Worm (Caenorhabditis elegans) whole organism, dauer: Measurements from ENCODE around the gene F02H6.6.

Source experiments
- unc-62 ChIP-seq: sonication (generic microtip); optimal IDR thresholded peaks from 2 replicates; lab custom pipeline; 2017; ENCODE audit warnings: missing biosample characterization, missing genetic modification reagents, missing genetic modification characterization

Gene F02H6.6

DNA sequence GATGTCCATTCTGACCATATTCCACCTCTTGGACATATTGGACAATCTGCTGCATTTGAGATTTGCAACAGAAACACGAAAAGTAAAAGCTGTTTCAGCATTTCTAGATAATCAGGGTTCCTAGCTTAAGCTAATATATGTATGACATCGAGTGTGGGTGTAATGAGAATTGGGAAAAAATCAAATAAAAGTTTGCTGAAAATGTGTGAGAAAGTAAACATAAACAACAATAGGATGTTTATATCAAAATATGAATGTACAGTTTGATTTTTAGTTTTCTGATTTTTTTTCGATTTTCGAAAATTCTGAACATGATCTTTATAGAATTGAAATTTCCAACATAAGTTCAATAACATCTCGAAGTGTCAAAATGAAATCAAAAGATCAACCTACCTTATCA lies at the start of gene F02H6.6:
Gene F02H6.6 (minus strand): TSS at position 101 of the 400 bp plus-strand sequence.
- TF ChIP-seq unc-62 (GFP tag; lab: Kevin White, UChicago) = no peak

DNA sequence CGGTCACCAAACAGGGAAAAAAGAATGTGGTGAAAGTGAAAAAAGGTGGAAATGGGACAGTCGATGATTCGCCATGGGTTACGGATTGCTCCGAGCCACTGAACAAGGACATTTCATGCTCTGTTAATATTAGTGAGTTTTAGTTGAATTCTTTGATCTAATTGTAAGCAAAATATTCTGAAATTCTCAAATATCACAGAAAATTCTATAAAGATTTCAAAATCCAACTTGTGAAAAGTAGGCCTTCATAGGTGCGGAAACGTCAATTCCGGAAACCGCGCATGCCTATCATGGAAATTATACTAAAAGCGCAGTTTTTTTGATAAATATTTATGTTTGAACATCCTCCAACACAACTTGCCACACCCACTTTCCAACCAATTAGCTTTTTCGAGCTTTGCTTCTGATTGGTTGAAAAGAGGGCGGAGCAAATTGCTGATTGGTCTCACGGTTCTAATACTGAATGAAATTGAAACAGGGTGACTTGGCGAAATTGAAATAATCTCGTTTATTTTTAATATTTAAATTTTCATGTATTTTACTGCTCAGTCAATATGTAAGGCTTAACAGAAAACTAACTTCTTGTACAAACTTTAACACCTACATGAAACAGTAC lies 46.2 kb upstream of the F02H6.6 start:
- TF ChIP-seq unc-62 (GFP tag; lab: Kevin White, UChicago) = no peak

DNA sequence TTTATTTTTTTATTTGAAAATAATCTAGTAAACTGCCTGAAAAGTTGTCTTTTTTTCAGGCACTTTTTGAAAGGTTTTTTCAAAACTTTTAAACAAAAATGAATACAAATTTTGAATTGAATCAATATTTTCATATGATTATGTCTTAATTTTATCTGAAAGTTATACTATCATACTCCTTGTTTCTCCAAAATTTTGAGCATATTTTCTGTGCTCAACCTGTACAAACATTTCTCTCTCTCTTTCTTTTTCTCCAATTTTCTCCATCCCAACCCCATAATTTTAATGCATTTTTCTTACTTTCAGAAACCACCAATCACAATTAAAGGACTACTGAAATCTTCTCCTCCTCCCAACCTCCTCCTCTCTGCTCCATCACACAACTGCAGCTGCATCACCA lies 45.5 kb upstream of the F02H6.6 start, which contains the start of gene ilcr-1:
Gene ilcr-1 (plus strand): TSS at position 301 of the 400 bp plus-strand sequence.
- TF ChIP-seq unc-62 (GFP tag; lab: Kevin White, UChicago) = no peak

DNA sequence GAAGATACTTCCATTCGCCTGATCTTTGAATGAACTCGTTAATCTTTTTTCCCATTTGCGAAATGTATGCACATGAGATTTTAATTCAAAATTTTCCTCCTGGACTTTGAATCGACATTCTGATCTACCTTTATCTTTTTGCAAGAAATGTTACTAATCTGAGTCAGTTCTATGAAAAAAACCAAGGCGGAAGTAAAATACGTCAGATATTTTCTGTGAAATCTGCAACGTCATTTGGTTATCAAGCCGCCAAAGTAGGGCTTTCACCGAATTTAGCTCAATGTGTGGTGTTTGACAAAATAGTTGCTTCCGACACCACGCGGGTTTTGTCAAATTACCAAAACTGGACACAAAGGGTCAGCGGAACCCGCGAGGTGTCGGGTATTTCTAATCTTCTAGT lies 44.1 kb upstream of the F02H6.6 start:
- no peak for TF ChIP-seq unc-62 (GFP tag; lab: Kevin White, UChicago)

DNA sequence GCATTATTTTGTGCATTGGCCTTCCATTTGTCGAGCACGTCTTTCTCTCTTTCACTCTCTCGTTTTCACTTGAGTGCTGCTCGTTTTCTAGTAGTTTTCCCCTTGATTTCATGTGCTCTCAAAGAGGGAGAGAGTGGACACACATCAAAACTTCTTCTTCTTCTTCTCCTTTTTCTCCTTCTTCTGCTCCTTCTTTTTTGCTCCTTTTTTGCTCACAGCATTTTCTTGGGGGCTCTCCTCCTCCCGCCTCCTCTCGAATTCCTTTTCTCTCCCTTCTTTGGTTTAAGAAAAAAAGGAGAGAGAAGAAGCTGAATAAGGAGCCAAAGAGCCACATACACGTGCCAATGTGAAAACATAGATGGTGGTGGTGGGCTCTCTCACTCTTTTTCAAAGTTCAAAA lies 41.9 kb upstream of the F02H6.6 start:
- TF ChIP-seq unc-62 (GFP tag; lab: Kevin White, UChicago) = no peak

DNA sequence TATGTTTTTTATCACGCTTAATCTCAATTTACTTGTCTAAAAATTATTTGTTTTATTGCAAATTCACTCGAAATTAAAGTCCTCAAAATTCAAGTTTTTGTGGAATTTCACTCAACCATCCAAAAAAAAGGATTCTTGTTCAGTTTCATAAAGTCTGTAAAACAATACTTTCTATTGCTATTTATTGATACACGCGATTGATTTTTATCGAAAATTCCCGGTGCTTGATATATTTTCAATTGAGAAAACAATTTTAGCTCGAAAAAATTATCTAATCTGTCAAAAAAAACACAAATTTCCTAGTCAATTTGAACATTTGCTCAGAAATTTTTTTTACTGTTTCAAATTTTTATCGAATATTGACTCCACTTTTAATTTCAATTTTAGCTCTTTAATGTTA lies 39.2 kb upstream of the F02H6.6 start:
- no peak for TF ChIP-seq unc-62 (GFP tag; lab: Kevin White, UChicago)

DNA sequence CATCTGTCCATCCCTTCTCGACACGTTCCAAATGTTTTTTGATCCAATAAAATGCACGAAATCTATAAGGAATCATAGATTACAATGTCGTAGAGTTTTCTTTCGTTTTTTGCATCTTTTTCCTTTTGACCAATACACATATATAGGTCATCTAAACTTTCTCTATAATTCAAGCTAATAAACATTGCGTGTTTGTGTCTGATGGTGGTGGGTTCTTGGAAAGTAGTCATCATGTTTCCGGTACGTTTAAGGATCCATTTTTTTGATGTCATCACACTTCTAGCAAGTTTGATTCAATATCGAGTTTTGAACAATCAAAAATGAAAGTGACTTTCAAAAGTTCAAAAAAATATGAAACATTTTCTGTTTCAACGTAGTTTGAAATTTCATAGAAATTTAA lies 38.2 kb upstream of the F02H6.6 start:
- TF ChIP-seq unc-62 (GFP tag; lab: Kevin White, UChicago) = no peak

DNA sequence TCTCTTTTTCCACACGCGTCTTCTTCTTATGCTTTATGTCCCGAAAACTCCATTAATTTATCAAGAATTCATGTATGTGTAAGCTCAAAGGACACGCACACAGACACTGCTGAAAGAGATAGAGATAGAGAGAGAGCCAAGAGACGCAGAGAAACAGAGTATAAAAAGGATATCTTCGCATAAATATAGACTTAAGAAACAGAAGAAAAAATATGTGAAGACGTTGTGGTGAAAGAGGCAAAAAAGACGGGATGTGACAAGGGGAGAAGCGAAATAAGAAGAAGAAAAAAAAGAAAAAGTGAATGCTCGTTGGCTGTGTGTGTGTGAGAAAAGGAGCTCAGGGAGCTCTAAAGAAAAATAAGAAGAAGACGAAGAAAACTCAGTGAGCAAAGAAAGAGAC lies 30.1 kb upstream of the F02H6.6 start:
- no peak for TF ChIP-seq unc-62 (GFP tag; lab: Kevin White, UChicago)

DNA sequence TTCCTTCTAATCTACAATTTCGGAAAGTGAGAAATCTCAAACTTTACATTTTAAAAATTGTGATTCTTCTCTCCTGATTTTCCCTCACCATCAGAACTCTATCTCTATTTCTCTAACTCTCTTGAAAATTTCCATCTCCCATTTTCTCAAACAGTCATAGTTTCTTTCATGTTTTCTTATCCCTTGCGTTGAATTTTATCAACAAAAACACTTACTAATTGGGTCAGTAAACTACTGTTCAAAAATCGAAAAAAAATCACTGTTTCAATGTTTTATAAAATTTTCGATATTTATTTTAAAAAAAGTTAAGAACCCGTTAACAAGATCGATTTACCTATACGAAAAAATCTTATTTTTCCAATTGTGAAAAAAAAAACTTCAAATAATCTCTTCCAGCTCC lies 28.5 kb upstream of the F02H6.6 start:
- no peak for TF ChIP-seq unc-62 (GFP tag; lab: Kevin White, UChicago)

DNA sequence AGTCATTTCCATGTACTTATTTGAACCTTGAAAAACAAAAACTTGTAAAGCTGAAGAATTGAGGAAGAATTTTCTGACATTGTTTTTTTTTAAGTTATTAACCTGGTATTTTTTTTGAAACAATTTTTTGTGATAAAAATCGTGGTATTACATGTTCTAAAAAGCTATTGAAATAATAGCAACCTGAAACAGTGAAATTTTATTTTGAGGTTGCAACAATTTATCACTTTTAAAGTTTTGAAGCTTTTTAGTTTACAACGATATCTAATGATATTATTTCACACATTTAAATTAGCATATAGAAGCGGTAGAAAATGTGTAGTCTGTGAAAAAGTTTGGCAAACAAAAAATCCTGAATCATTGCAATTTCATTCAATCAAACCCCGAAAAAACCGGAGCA lies 26.8 kb upstream of the F02H6.6 start:
- no peak for TF ChIP-seq unc-62 (GFP tag; lab: Kevin White, UChicago)

DNA sequence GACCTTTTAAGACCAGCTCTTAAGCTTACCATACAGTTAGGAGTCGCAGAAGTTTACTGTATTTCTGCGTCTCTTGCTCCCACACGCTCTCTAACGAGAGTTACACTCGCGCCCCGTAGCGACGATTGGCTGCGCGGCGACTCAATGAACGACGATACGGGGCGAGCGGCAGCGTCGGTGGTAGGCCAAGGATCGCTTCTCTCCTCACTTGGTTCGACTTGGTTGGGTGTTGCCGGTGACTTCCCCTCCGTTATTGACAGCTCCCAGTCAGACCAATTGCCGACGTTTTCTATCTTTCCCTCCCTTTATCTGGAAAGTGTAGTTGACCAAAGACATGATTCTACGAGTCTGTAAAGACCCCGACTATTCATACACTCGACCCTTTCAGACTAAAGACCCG lies 24.9 kb upstream of the F02H6.6 start:
- TF ChIP-seq unc-62 (GFP tag; lab: Kevin White, UChicago) = no peak

DNA sequence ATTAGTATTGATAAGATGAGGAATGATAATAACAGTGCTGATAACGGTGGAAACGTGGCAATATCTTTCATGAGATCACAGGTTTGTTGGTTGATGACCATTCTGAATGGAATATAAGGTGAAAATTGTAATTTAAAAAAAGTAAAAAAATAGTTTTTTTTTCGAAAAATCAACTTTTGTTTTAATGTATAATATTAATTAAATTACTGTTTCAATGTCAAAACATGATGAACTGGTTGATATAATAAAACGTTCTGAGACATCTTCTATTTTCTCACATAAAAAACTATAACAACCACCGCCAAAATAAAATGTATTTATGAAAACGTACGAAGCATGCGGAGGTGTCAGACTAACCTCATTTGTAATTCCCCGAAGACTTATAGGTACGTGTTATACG lies 19.4 kb upstream of the F02H6.6 start, which contains the start of gene srab-24:
Gene srab-24 (minus strand): TSS at position 101 of the 400 bp plus-strand sequence.
- no peak for TF ChIP-seq unc-62 (GFP tag; lab: Kevin White, UChicago)

DNA sequence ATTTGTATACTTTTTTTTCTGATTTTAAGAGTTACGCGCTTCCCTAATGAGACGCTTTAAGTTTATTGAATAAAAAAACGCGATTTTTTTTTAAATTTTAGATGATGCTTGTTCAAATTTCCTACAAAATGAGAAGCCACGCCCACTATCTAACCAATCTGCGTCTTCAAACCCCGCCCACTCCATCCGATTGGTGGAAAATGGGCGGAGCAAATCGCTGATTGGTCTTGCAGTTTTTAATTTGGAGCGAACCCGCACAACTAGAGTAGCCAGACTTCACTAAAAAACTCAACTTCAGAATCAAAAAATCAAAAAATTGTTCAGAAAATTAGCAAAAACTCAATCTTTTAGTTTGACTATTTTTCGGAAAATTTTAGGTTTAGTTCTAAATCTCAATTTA lies 18.7 kb upstream of the F02H6.6 start:
- TF ChIP-seq unc-62 (GFP tag; lab: Kevin White, UChicago) = no peak

DNA sequence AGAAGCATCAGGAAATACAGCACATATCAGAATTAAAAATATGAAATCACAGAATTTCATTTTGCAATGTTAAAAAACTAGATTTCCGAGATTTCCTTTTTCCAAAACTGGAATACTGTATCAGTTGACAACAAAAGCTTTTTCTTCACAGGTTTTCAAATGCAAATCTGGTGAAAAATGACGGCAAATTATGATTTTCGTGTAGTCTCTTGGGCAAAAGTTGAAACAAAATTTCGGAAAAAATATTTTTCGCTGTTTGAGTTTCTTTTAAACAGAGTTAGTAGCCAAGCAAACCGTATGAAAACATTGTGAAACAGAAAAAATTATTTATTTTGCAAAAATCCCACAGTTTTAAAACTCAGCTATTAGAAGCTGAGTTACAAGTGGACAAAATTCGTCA lies 13.7 kb upstream of the F02H6.6 start, which contains the start of gene Y64G10A.2:
Gene Y64G10A.2 (minus strand): TSS at position 101 of the 400 bp plus-strand sequence.
- no peak for TF ChIP-seq unc-62 (GFP tag; lab: Kevin White, UChicago)

DNA sequence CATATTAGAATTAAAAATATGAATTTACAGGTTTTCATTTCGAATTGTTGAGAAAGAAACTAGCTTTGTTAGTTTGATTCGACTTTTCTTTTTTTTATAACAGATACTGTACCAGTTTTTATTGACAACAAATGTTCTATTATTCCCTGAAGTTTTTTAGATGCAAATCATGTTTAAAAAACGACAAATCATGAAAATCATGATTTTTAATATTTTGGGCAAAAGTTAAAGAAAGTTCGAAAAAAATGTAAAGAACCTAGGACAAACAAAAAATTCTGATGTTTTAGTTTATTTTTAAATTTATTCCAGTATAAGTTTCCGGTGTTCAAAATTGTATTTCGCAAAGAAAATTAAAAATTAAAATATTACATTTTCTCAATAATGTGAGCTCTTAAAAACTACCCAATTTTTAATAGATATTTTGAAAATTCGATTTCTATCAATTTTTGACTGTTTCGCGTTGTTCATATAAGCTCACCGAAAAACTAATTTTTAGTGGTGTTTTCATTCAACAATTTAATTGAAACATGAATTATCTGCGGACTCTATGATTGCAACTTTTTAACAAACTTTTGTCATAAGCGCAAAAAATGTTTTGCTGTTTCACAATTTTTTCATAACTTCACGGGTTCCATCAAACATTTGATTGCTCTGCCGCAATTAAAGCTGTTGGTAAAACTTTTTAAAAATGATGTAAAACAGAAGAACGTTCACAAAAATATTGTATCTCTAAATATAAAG lies 10.9 kb upstream of the F02H6.6 start, which contains the start of gene Y64G10A.10:
Gene Y64G10A.10 (minus strand): TSS at position 51 of the 741 bp plus-strand sequence.
- no peak for TF ChIP-seq unc-62 (GFP tag; lab: Kevin White, UChicago)

DNA sequence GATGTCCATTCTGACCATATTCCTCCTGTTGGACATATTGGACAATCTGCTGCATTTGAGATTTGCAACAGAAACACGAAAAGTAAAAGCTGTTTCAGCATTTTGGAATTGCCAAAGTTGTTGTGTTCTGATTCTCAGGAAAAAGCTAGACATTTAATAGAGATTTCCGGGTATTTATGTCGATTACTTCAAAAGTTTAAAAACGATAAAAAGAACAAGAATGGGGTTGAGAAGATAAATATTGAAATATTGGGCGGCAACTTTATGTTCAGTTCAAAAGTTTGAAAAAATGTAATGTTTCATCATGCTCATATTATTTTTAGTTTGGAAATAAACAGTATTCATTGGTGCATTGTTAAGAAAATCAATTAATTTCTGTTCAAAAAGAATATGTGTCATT lies 8.3 kb upstream of the F02H6.6 start, which contains the start of gene Y64G10A.1:
Gene Y64G10A.1 (minus strand): TSS at position 101 of the 400 bp plus-strand sequence.
- no peak for TF ChIP-seq unc-62 (GFP tag; lab: Kevin White, UChicago)

DNA sequence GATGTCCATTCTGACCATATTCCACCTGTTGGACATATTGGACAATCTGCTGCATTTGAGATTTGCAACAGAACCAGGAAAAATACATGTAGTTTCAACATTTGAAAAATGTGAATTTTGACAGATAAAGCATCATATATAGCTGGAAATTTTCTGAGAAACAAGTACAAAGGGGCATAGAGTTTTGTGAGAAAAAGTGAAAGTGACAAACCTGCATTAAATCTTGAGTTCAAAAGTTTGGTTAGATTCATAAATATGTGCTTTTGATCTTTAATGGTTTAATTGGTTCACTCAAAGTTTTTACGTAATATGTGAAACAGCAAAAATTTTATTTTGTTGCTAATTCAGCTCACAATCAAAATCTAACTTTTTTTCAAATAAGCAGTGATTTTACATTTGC lies 2.6 kb downstream of the F02H6.6 start, which contains the start of gene F02H6.7:
Gene F02H6.7 (minus strand): TSS at position 101 of the 400 bp plus-strand sequence.
- TF ChIP-seq unc-62 (GFP tag; lab: Kevin White, UChicago) = no peak
